Worm (Caenorhabditis elegans): ENCODE data around the gene F56C3.7.
A peak's percentile ranks its signal among the peaks of the same experiment; 100 is the strongest.

The F56C3.7 gene

DNA sequence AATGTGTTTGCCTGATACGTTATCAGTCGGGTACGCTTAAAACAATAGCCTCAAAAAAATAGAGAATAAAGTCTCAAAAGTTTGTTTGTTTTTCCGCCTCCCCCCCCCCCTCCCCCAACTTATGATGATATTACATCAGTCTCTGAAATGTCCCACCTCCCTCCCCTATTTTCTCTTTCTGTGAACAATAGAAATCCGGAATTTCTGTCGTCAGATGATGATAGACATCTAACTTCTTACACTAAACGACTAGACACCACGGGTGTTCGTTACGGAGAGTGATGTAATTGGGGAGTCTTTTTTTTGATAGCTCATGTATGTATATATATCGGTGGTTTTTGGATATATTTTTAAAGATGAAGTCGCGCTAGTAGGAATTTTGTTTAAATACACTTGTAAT is 23.9 kb upstream of the F56C3.7 start:
- TF ChIP-seq sdz-38 (tag; optimal IDR thresholded peaks at IDR 0.05) = no peak
- TF ChIP-seq F49E8.2 (tag; optimal IDR thresholded peaks at IDR 0.05; ENCODE audit: insufficient read depth) = no peak
- TF ChIP-seq somi-1 (GFP tag; optimal IDR thresholded peaks at IDR 0.05) = no peak
- TF ChIP-seq die-1 (tag; optimal IDR thresholded peaks at IDR 0.05) = no peak
- no peak for TF ChIP-seq F10E7.11 (tag; optimal IDR thresholded peaks at IDR 0.05)
- no peak for TF ChIP-seq K12H6.12 (tag; optimal IDR thresholded peaks at IDR 0.05)
- no peak for TF ChIP-seq egl-44 (GFP tag; IDR thresholded peaks at IDR 0.05)
- TF ChIP-seq madf-10 (tag; optimal IDR thresholded peaks at IDR 0.05) = no peak
- no peak for TF ChIP-seq aptf-3 (GFP tag; IDR thresholded peaks at IDR 0.05)
- no peak for TF ChIP-seq mes-4 (tag; optimal IDR thresholded peaks at IDR 0.05)
- no peak for TF ChIP-seq tlf-1 (GFP tag; optimal IDR thresholded peaks at IDR 0.05)
- no peak for TF ChIP-seq xnd-1 (tag; optimal IDR thresholded peaks at IDR 0.05)
- TF ChIP-seq hmg-20 (GFP tag; IDR thresholded peaks at IDR 0.05) = no peak
- no peak for TF ChIP-seq dox-1 (GFP tag; IDR thresholded peaks at IDR 0.05)
- no peak for TF ChIP-seq akir-1 (GFP tag; optimal IDR thresholded peaks at IDR 0.05)
- TF ChIP-seq dpff-1 (tag; optimal IDR thresholded peaks at IDR 0.05) = no peak
- TF ChIP-seq egrh-3 (GFP tag; IDR thresholded peaks at IDR 0.05) = no peak
- no peak for TF ChIP-seq F57A8.1 (GFP tag; optimal IDR thresholded peaks at IDR 0.05)
- TF ChIP-seq snpc-3.4 (tag; optimal IDR thresholded peaks at IDR 0.05) = no peak
- no peak for TF ChIP-seq rec-8 (tag; optimal IDR thresholded peaks at IDR 0.05)

ce11 chrX:1393891-1394290 is 23.3 kb upstream of the F56C3.7 start, which contains the start of gene F56C3.9:
Gene F56C3.9 (minus strand): TSS chrX:1393991.
- TF ChIP-seq him-1 (tag; optimal IDR thresholded peaks at IDR 0.05) (no peak), nhr-90 (tag; optimal IDR thresholded peaks at IDR 0.05) (no peak), tbx-9 (tag; optimal IDR thresholded peaks at IDR 0.05; ENCODE audit: borderline replicate concordance) (no peak), ceh-27 (GFP tag; optimal IDR thresholded peaks at IDR 0.05) (no peak)

DNA sequence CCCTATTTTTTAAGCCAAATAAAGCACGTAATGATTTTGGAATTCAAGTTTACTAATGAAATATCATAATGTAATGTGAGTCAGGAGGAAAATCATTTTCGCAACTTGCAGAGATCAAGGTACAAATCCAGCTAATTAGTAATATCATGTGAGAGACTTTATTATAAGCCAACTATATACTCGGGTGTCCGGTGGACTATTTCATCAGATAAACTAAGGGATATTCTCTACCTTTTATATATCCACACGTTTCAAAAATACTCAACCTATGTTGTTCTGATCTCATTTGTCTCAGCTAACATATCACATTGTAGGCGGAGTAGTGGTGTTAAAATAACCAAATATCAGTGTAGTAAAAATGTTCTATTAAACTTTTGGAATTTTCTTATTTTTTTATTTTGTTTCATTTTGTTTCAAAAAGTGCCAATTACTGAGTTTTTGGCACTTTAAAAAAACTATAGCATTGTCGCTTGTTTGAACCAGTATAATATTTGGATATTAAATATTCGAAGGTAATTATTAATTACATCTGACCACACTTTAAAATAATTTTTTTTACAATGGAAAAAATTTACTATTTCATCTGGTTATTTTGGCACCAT is 18.9 kb upstream of the F56C3.7 start:
- TF ChIP-seq mel-28 (tag; optimal IDR thresholded peaks at IDR 0.05; ENCODE audit: borderline replicate concordance) = no peak
- TF ChIP-seq lin-40 (tag; optimal IDR thresholded peaks at IDR 0.05) = peak; percentile 99
- peak; percentile 86 for TF ChIP-seq F23B12.7 (tag; optimal IDR thresholded peaks at IDR 0.05; ENCODE audit: insufficient read depth)
- no peak for TF ChIP-seq dpff-1 (tag; optimal IDR thresholded peaks at IDR 0.05)
- peak; percentile 93 for TF ChIP-seq atf-7 (tag; optimal IDR thresholded peaks at IDR 0.05)
- peak; percentile 23 for TF ChIP-seq akir-1 (GFP tag; optimal IDR thresholded peaks at IDR 0.05)
- TF ChIP-seq lsl-1 (GFP tag; optimal IDR thresholded peaks at IDR 0.05) = no peak
- TF ChIP-seq sptf-2 (GFP tag; optimal IDR thresholded peaks at IDR 0.05) = no peak
- TF ChIP-seq B0019.2 (GFP tag; conservative IDR thresholded peaks at IDR 0.05) = no peak
- 0 out of 2 replicates have a peak, but pooled peaks have one; percentile 84 for TF ChIP-seq F37B4.10 (GFP tag; IDR thresholded peaks at IDR 0.05)
- TF ChIP-seq nhr-179 (tag; optimal IDR thresholded peaks at IDR 0.05) = peak; percentile 25
- TF ChIP-seq Y79H2A.3 (GFP tag; conservative IDR thresholded peaks at IDR 0.05) = no peak
- peak; percentile 92 for TF ChIP-seq F22D6.2 (tag; optimal IDR thresholded peaks at IDR 0.05)
- peak; percentile 27 for TF ChIP-seq ets-4 (GFP tag; optimal IDR thresholded peaks at IDR 0.05)
- TF ChIP-seq tbp1 (GFP tag; optimal IDR thresholded peaks at IDR 0.05) = peak; percentile 70
- peak; percentile 48 for TF ChIP-seq ceh-79 (tag; optimal IDR thresholded peaks at IDR 0.05)
- no peak for TF ChIP-seq F39B2.1 (GFP tag; IDR thresholded peaks at IDR 0.05)
- no peak for TF ChIP-seq ama-1 (optimal IDR thresholded peaks at IDR 0.05)
- TF ChIP-seq ama-1 (GFP tag; optimal IDR thresholded peaks at IDR 0.05) = no peak
- TF ChIP-seq nhr-90 (tag; optimal IDR thresholded peaks at IDR 0.05) = no peak
- peak; percentile 77 for TF ChIP-seq hmg-1.2 (GFP tag; IDR thresholded peaks at IDR 0.05)
- no peak for TF ChIP-seq F57C9.4 (tag; optimal IDR thresholded peaks at IDR 0.05)
- no peak for TF ChIP-seq zfh-2 (GFP tag; conservative IDR thresholded peaks at IDR 0.05)
- no peak for TF ChIP-seq snpc-4 (GFP tag; optimal IDR thresholded peaks at IDR 0.05)
- peak; percentile 41 to 81 (median 69) for TF ChIP-seq snpc-4 (tag; optimal IDR thresholded peaks at IDR 0.05)
- TF ChIP-seq K11D2.4 (GFP tag; IDR thresholded peaks at IDR 0.05) = peak; percentile 96
